Comparison of ENCODE assay signal across 2 fruit fly cellular contexts in the genomic region with DNA sequence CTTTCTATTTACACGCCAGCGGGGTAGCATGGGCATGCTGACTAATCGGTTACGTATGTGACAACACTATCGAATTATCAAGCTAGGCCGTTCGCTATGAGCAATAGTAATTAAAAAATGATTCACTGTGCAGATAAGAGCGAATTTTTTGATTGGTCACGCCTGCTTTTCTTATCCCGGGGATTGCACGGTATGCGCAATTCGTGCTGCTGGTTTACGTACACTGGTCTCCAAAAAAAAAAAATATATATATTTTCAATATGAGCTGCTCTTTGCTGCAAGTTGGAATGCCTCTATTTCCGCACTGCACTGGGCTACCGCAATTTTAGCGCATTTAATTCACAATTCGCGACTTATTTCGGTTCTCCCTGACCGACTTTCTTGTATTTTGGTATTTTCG.
TF ChIP-seq lines count a peak whose summit lies in the region.

No protein-coding gene starts in this region.

TF ChIP-seq in whole organism, embryonic, 481 proteins besides CTCF, POLR2A, EP300 and RAD21 (continued from another document and continues in another):
- no peak for TF ChIP-seq otp (GFP tag; IDR thresholded peaks at IDR 0.05; lab: Robert Waterston, UW)
- peak; percentile 22 for TF ChIP-seq CG6654 (GFP tag; optimal IDR thresholded peaks at IDR 0.05; lab: Kevin White, UChicago)
- peak; percentile 23 for TF ChIP-seq ab (GFP tag; optimal IDR thresholded peaks at IDR 0.05; lab: Kevin White, UChicago)
- peak; percentile 71 for TF ChIP-seq Drgx (GFP tag; IDR thresholded peaks at IDR 0.05; lab: Robert Waterston, UW)
- peak; percentile 92 for TF ChIP-seq sens (GFP tag; lab: Kevin White, UChicago)
- peak; percentile 34; the same call in 1 of the 2 replicates for TF ChIP-seq slbo (GFP tag; IDR thresholded peaks at IDR 0.05; lab: Robert Waterston, UW)
- TF ChIP-seq Meics (GFP tag; optimal IDR thresholded peaks at IDR 0.05; lab: Kevin White, UChicago) = peak; percentile 24
- TF ChIP-seq wdn (GFP tag; IDR thresholded peaks at IDR 0.05; lab: Robert Waterston, UW) = no peak
- TF ChIP-seq Camta (GFP tag; optimal IDR thresholded peaks at IDR 0.05; lab: Kevin White, UChicago) = peak; percentile 24
- no peak for TF ChIP-seq ham (GFP tag; IDR thresholded peaks at IDR 0.05; lab: Robert Waterston, UW)
- no peak for TF ChIP-seq Sin3A (optimal IDR thresholded peaks at IDR 0.05; lab: Kevin White, UChicago)
- peak; percentile 20 for TF ChIP-seq jing (GFP tag; optimal IDR thresholded peaks at IDR 0.05; lab: Kevin White, UChicago)
- TF ChIP-seq Xbp1 (GFP tag; optimal IDR thresholded peaks at IDR 0.05; lab: Kevin White, UChicago) = peak; percentile 14
- TF ChIP-seq CG32772 (GFP tag; IDR thresholded peaks at IDR 0.05; lab: Robert Waterston, UW) = peak; percentile 37; the same call in 1 of the 2 replicates
- TF ChIP-seq esg (GFP tag; conservative IDR thresholded peaks at IDR 0.05; lab: Robert Waterston, UW) = peak; percentile 35
- TF ChIP-seq Taf1 (GFP tag; IDR thresholded peaks at IDR 0.05; lab: Robert Waterston, UW) = 0 out of 2 replicates have a peak, but pooled peaks have one; percentile 9
- TF ChIP-seq Lim3 (GFP tag; IDR thresholded peaks at IDR 0.05; lab: Robert Waterston, UW) = 0 out of 2 replicates have a peak, but pooled peaks have one; percentile 12
- peak; percentile 12 for TF ChIP-seq slp2 (GFP tag; optimal IDR thresholded peaks at IDR 0.05; lab: Kevin White, UChicago)
- TF ChIP-seq vnd (GFP tag; IDR thresholded peaks at IDR 0.05; lab: Robert Waterston, UW; ENCODE audit: partially characterized antibody) = no peak
- TF ChIP-seq CG10543 (GFP tag; optimal IDR thresholded peaks at IDR 0.05; lab: Kevin White, UChicago) = no peak
- peak; percentile 9 for TF ChIP-seq CG10654 (GFP tag; optimal IDR thresholded peaks at IDR 0.05; lab: Kevin White, UChicago)
- TF ChIP-seq grn (GFP tag; optimal IDR thresholded peaks at IDR 0.05; lab: Kevin White, UChicago) = peak; percentile 56
- peak; percentile 40 for TF ChIP-seq unpg (GFP tag; optimal IDR thresholded peaks at IDR 0.05; lab: Kevin White, UChicago)
- TF ChIP-seq sd (tag; optimal IDR thresholded peaks at IDR 0.05; lab: Kevin White, UChicago) = peak; percentile 65
- TF ChIP-seq az2 (GFP tag; optimal IDR thresholded peaks at IDR 0.05; lab: Kevin White, UChicago) = peak; percentile 19
- peak; percentile 12 for TF ChIP-seq CG2875 (GFP tag; optimal IDR thresholded peaks at IDR 0.05; lab: Kevin White, UChicago)
- TF ChIP-seq al (GFP tag; IDR thresholded peaks at IDR 0.05; lab: Robert Waterston, UW) = no peak
- peak; percentile 34; the same call in 1 of the 2 replicates for TF ChIP-seq lmd (GFP tag; IDR thresholded peaks at IDR 0.05; lab: Robert Waterston, UW)
- TF ChIP-seq dmrt99B (tag; optimal IDR thresholded peaks at IDR 0.05; lab: Kevin White, UChicago) = peak; percentile 36
- TF ChIP-seq sisA (GFP tag; IDR thresholded peaks at IDR 0.05; lab: Robert Waterston, UW) = peak; percentile 41
- peak; percentile 81 for TF ChIP-seq exex (tag; optimal IDR thresholded peaks at IDR 0.05; lab: Kevin White, UChicago)
- no peak for TF ChIP-seq h (optimal IDR thresholded peaks at IDR 0.05; lab: Kevin White, UChicago)
- TF ChIP-seq CG4617 (GFP tag; optimal IDR thresholded peaks at IDR 0.05; lab: Kevin White, UChicago; ENCODE audit: borderline replicate concordance) = peak; percentile 39
- TF ChIP-seq Ada2b (GFP tag; IDR thresholded peaks at IDR 0.05; lab: Robert Waterston, UW) = peak; percentile 41
- peak; percentile 52 for TF ChIP-seq Sox102F (GFP tag; optimal IDR thresholded peaks at IDR 0.05; lab: Kevin White, UChicago)
- peak; percentile 86 for TF ChIP-seq Nf-YC (tag; optimal IDR thresholded peaks at IDR 0.05; lab: Kevin White, UChicago)
- TF ChIP-seq Aef1 (GFP tag; IDR thresholded peaks at IDR 0.05; lab: Robert Waterston, UW) = 0 out of 3 replicates have a peak, but pooled peaks have one; percentile 10
- peak; percentile 52 for TF ChIP-seq CG6689 (GFP tag; IDR thresholded peaks at IDR 0.05; lab: Robert Waterston, UW)
- peak; percentile 8; the same call in 1 of the 3 replicates for TF ChIP-seq ci (GFP tag; IDR thresholded peaks at IDR 0.05; lab: Robert Waterston, UW)
- TF ChIP-seq CG18599 (GFP tag; optimal IDR thresholded peaks at IDR 0.05; lab: Kevin White, UChicago) = peak; percentile 44
- peak; percentile 29 for TF ChIP-seq oc (tag; optimal IDR thresholded peaks at IDR 0.05; lab: Kevin White, UChicago)
- peak; percentile 88 for TF ChIP-seq D19B (GFP tag; optimal IDR thresholded peaks at IDR 0.05; lab: Kevin White, UChicago)
- TF ChIP-seq CG6791 (GFP tag; IDR thresholded peaks at IDR 0.05; lab: Robert Waterston, UW; ENCODE audit: partially characterized antibody) = no peak
- TF ChIP-seq fd96Cb (tag; optimal IDR thresholded peaks at IDR 0.05; lab: Kevin White, UChicago) = peak; percentile 24
- peak; percentile 74 for TF ChIP-seq Nf-YB (GFP tag; optimal IDR thresholded peaks at IDR 0.05; lab: Kevin White, UChicago)
- TF ChIP-seq Asciz (GFP tag; optimal IDR thresholded peaks at IDR 0.05; lab: Kevin White, UChicago) = peak; percentile 29
- TF ChIP-seq CG11696 (GFP tag; IDR thresholded peaks at IDR 0.05; lab: Robert Waterston, UW) = peak; percentile 50
- TF ChIP-seq CG2678 (tag; optimal IDR thresholded peaks at IDR 0.05; lab: Kevin White, UChicago) = no peak
- peak; percentile 20 for TF ChIP-seq tap (tag; optimal IDR thresholded peaks at IDR 0.05; lab: Kevin White, UChicago)
- TF ChIP-seq ken (GFP tag; IDR thresholded peaks at IDR 0.05; lab: Robert Waterston, UW) = peak; percentile 29; the same call in 1 of the 3 replicates
- TF ChIP-seq CG10366 (GFP tag; IDR thresholded peaks at IDR 0.05; lab: Robert Waterston, UW) = peak; percentile 24
- TF ChIP-seq bsh (GFP tag; optimal IDR thresholded peaks at IDR 0.05; lab: Kevin White, UChicago) = peak in 1 of 2 experiments; percentile 40
- no peak for TF ChIP-seq Ets97D (GFP tag; optimal IDR thresholded peaks at IDR 0.05; lab: Kevin White, UChicago)
- TF ChIP-seq ATbp (GFP tag; optimal IDR thresholded peaks at IDR 0.05; lab: Kevin White, UChicago) = peak; percentile 11
- TF ChIP-seq kay (GFP tag; optimal IDR thresholded peaks at IDR 0.05; lab: Kevin White, UChicago) = peak; percentile 60
- peak; percentile 35 for TF ChIP-seq CG17359 (tag; optimal IDR thresholded peaks at IDR 0.05; lab: Kevin White, UChicago)
- no peak for TF ChIP-seq prd (optimal IDR thresholded peaks at IDR 0.05; lab: Kevin White, UChicago)
- TF ChIP-seq prd (GFP tag; IDR thresholded peaks at IDR 0.05; lab: Robert Waterston, UW) = peak; percentile 4; the same call in 2 of the 3 replicates
- TF ChIP-seq CG7372 (GFP tag; IDR thresholded peaks at IDR 0.05; lab: Robert Waterston, UW) = no peak
- peak; percentile 39 for TF ChIP-seq Oli (tag; optimal IDR thresholded peaks at IDR 0.05; lab: Kevin White, UChicago)
- TF ChIP-seq Rfx (GFP tag; IDR thresholded peaks at IDR 0.05; lab: Robert Waterston, UW) = peak; percentile 18; the same call in 1 of the 2 replicates

TF ChIP-seq in whole organism, prepupa, 60 proteins besides CTCF, POLR2A, EP300 and RAD21 (continued from another document):
- TF ChIP-seq salr (GFP tag; optimal IDR thresholded peaks at IDR 0.05; lab: Kevin White, UChicago) (peak in 1 of 2 experiments; percentile 57), fd59A (GFP tag; optimal IDR thresholded peaks at IDR 0.05; lab: Kevin White, UChicago) (no peak), CG16779 (tag; optimal IDR thresholded peaks at IDR 0.05; lab: Kevin White, UChicago) (peak; percentile 29), net (GFP tag; optimal IDR thresholded peaks at IDR 0.05; lab: Kevin White, UChicago) (peak; percentile 57), CG6854 (GFP tag; optimal IDR thresholded peaks at IDR 0.05; lab: Kevin White, UChicago) (no peak), Sox15 (GFP tag; optimal IDR thresholded peaks at IDR 0.05; lab: Kevin White, UChicago) (peak; percentile 57), CG6792 (GFP tag; optimal IDR thresholded peaks at IDR 0.05; lab: Kevin White, UChicago) (peak; percentile 4), CG7368 (GFP tag; optimal IDR thresholded peaks at IDR 0.05; lab: Kevin White, UChicago) (peak; percentile 54), Eip75B (GFP tag; optimal IDR thresholded peaks at IDR 0.05; lab: Kevin White, UChicago) (no peak), CG3919 (GFP tag; optimal IDR thresholded peaks at IDR 0.05; lab: Kevin White, UChicago) (peak; percentile 36), CG32006 (GFP tag; optimal IDR thresholded peaks at IDR 0.05; lab: Kevin White, UChicago) (peak; percentile 90), CG9139 (GFP tag; optimal IDR thresholded peaks at IDR 0.05; lab: Kevin White, UChicago) (no peak), CG6276 (GFP tag; optimal IDR thresholded peaks at IDR 0.05; lab: Kevin White, UChicago) (peak; percentile 70), ss (GFP tag; optimal IDR thresholded peaks at IDR 0.05; lab: Kevin White, UChicago) (no peak), CG6808 (GFP tag; optimal IDR thresholded peaks at IDR 0.05; lab: Kevin White, UChicago) (peak; percentile 24), Hr38 (GFP tag; optimal IDR thresholded peaks at IDR 0.05; lab: Kevin White, UChicago) (no peak), CG8632 (GFP tag; optimal IDR thresholded peaks at IDR 0.05; lab: Kevin White, UChicago) (no peak), CG8319 (GFP tag; optimal IDR thresholded peaks at IDR 0.05; lab: Kevin White, UChicago) (peak; percentile 9), eg (GFP tag; IDR thresholded peaks at IDR 0.05; lab: Robert Waterston, UW) (peak; percentile 87), Ets96B (tag; optimal IDR thresholded peaks at IDR 0.05; lab: Kevin White, UChicago) (peak; percentile 17), Sox102F (GFP tag; optimal IDR thresholded peaks at IDR 0.05; lab: Kevin White, UChicago) (no peak), Blimp-1 (GFP tag; optimal IDR thresholded peaks at IDR 0.05; lab: Kevin White, UChicago) (no peak), CG10669 (GFP tag; optimal IDR thresholded peaks at IDR 0.05; lab: Kevin White, UChicago) (peak; percentile 24), CG15336 (GFP tag; IDR thresholded peaks at IDR 0.05; lab: Robert Waterston, UW) (peak; percentile 87), CG34406 (GFP tag; optimal IDR thresholded peaks at IDR 0.05; lab: Kevin White, UChicago) (peak; percentile 29), Eip93F (GFP tag; optimal IDR thresholded peaks at IDR 0.05; lab: Kevin White, UChicago) (peak; percentile 11), CG3032 (tag; optimal IDR thresholded peaks at IDR 0.05; lab: Kevin White, UChicago) (peak; percentile 35), dac (GFP tag; optimal IDR thresholded peaks at IDR 0.05; lab: Kevin White, UChicago) (peak; percentile 68), CG1621 (tag; optimal IDR thresholded peaks at IDR 0.05; lab: Kevin White, UChicago) (no peak), Smox (GFP tag; optimal IDR thresholded peaks at IDR 0.05; lab: Kevin White, UChicago) (peak; percentile 39), CG31627 (GFP tag; optimal IDR thresholded peaks at IDR 0.05; lab: Kevin White, UChicago) (peak; percentile 40), fd85E (GFP tag; optimal IDR thresholded peaks at IDR 0.05; lab: Kevin White, UChicago) (no peak), CG8119 (GFP tag; IDR thresholded peaks at IDR 0.05; lab: Robert Waterston, UW) (peak; percentile 87), dsx (GFP tag; optimal IDR thresholded peaks at IDR 0.05; lab: Kevin White, UChicago; ENCODE audit: poor library complexity, severe bottlenecking) (no peak), Lpt (GFP tag; optimal IDR thresholded peaks at IDR 0.05; lab: Kevin White, UChicago) (peak; percentile 69), pdm3 (GFP tag; optimal IDR thresholded peaks at IDR 0.05; lab: Kevin White, UChicago) (peak; percentile 81), CG10631 (GFP tag; optimal IDR thresholded peaks at IDR 0.05; lab: Kevin White, UChicago) (peak; percentile 50), Hr4 (GFP tag; optimal IDR thresholded peaks at IDR 0.05; lab: Kevin White, UChicago) (peak; percentile 89), CG11294 (GFP tag; IDR thresholded peaks at IDR 0.05; lab: Robert Waterston, UW) (peak; percentile 63), fkh (GFP tag; optimal IDR thresholded peaks at IDR 0.05; lab: Kevin White, UChicago) (peak; percentile 44)
